Fruit fly (Drosophila melanogaster): ENCODE measurements around the gene CG7362.

CG7362 gene

dm6 chr3R:14721942-14722939 lies 32.0 kb downstream of the CG7362 start:
- TF ChIP-seq Jra (GFP tag; optimal IDR thresholded peaks at IDR 0.05) (peak; percentile 0), Dif (GFP tag; optimal IDR thresholded peaks at IDR 0.05; ENCODE audit: partially characterized antibody) (peak; percentile 36), pan (optimal IDR thresholded peaks at IDR 0.05) (no peak), h (GFP tag; optimal IDR thresholded peaks at IDR 0.05) (peak; percentile 55), dl (GFP tag; optimal IDR thresholded peaks at IDR 0.05; ENCODE audit: insufficient read depth in 1 of 2, partially characterized antibody in 2 of 2) (peak in 1 of 2 experiments; percentile 2), OdsH (GFP tag; optimal IDR thresholded peaks at IDR 0.05) (peak; percentile 48), dsf (GFP tag; optimal IDR thresholded peaks at IDR 0.05; ENCODE audit: borderline replicate concordance) (no peak), Hnf4 (GFP tag; optimal IDR thresholded peaks at IDR 0.05) (peak; percentile 56), lola (GFP tag; optimal IDR thresholded peaks at IDR 0.05) (no peak), ey (GFP tag; optimal IDR thresholded peaks at IDR 0.05) (peak; percentile 69), dmrt93B (GFP tag; optimal IDR thresholded peaks at IDR 0.05) (peak; percentile 25), Dfd (GFP tag; optimal IDR thresholded peaks at IDR 0.05) (no peak), rgr (GFP tag; optimal IDR thresholded peaks at IDR 0.05) (peak; percentile 70), HLH106 (tag; optimal IDR thresholded peaks at IDR 0.05) (peak; percentile 45), br (GFP tag; optimal IDR thresholded peaks at IDR 0.05) (peak; percentile 50), Rel (GFP tag; optimal IDR thresholded peaks at IDR 0.05) (no peak), Rel (tag; optimal IDR thresholded peaks at IDR 0.05) (peak; percentile 92), tai (GFP tag; optimal IDR thresholded peaks at IDR 0.05) (peak; percentile 45), foxo (GFP tag; optimal IDR thresholded peaks at IDR 0.05) (peak in 1 of 2 experiments; percentile 75), psq (GFP tag; optimal IDR thresholded peaks at IDR 0.05) (peak; percentile 41), Myc (optimal IDR thresholded peaks at IDR 0.05) (no peak), Sp1 (GFP tag; optimal IDR thresholded peaks at IDR 0.05) (peak; percentile 28), fru (GFP tag; optimal IDR thresholded peaks at IDR 0.05) (peak; percentile 56), woc (GFP tag; optimal IDR thresholded peaks at IDR 0.05) (no peak), sv (GFP tag; optimal IDR thresholded peaks at IDR 0.05) (peak; percentile 48)

dm6 chr3R:14720885-14721284 lies 33.4 kb downstream of the CG7362 start:
- no peak for TF ChIP-seq woc (GFP tag; optimal IDR thresholded peaks at IDR 0.05)
- TF ChIP-seq CG32264 (GFP tag; optimal IDR thresholded peaks at IDR 0.05), result no peak
- TF ChIP-seq usp (GFP tag; optimal IDR thresholded peaks at IDR 0.05), result no peak
- no peak for TF ChIP-seq Rel (GFP tag; optimal IDR thresholded peaks at IDR 0.05)
- no peak for TF ChIP-seq Rel (tag; optimal IDR thresholded peaks at IDR 0.05)
- no peak for TF ChIP-seq psq (GFP tag; optimal IDR thresholded peaks at IDR 0.05)
- no peak for TF ChIP-seq jim (GFP tag; optimal IDR thresholded peaks at IDR 0.05)
- no peak for TF ChIP-seq CG9705 (GFP tag; optimal IDR thresholded peaks at IDR 0.05)
- no peak for TF ChIP-seq Dif (GFP tag; optimal IDR thresholded peaks at IDR 0.05; ENCODE audit: partially characterized antibody)
- no peak for TF ChIP-seq ey (GFP tag; optimal IDR thresholded peaks at IDR 0.05)
- TF ChIP-seq Hnf4 (GFP tag; optimal IDR thresholded peaks at IDR 0.05), result no peak
- no peak for TF ChIP-seq rgr (GFP tag; optimal IDR thresholded peaks at IDR 0.05)
- TF ChIP-seq OdsH (GFP tag; optimal IDR thresholded peaks at IDR 0.05), result no peak
- TF ChIP-seq br (GFP tag; optimal IDR thresholded peaks at IDR 0.05), result no peak
- TF ChIP-seq dsf (GFP tag; optimal IDR thresholded peaks at IDR 0.05; ENCODE audit: borderline replicate concordance), result no peak
- no peak for TF ChIP-seq Dfd (GFP tag; optimal IDR thresholded peaks at IDR 0.05)
- TF ChIP-seq HLH106 (tag; optimal IDR thresholded peaks at IDR 0.05), result no peak
- TF ChIP-seq sage (GFP tag; optimal IDR thresholded peaks at IDR 0.05), result no peak
- TF ChIP-seq Vsx2 (GFP tag; optimal IDR thresholded peaks at IDR 0.05; ENCODE audit: partially characterized antibody), result no peak
- no peak for TF ChIP-seq lola (GFP tag; optimal IDR thresholded peaks at IDR 0.05)

dm6 chr3R:14720130-14720529 lies 34.1 kb downstream of the CG7362 start:
- no peak for TF ChIP-seq jim (GFP tag; optimal IDR thresholded peaks at IDR 0.05)
- no peak for TF ChIP-seq Myc (optimal IDR thresholded peaks at IDR 0.05)
- no peak for TF ChIP-seq Rel (GFP tag; optimal IDR thresholded peaks at IDR 0.05)
- TF ChIP-seq Rel (tag; optimal IDR thresholded peaks at IDR 0.05), result no peak
- TF ChIP-seq h (GFP tag; optimal IDR thresholded peaks at IDR 0.05), result peak; percentile 23
- TF ChIP-seq sv (GFP tag; optimal IDR thresholded peaks at IDR 0.05), result peak; percentile 6
- no peak for TF ChIP-seq OdsH (GFP tag; optimal IDR thresholded peaks at IDR 0.05)
- TF ChIP-seq Sp1 (GFP tag; optimal IDR thresholded peaks at IDR 0.05), result no peak
- no peak for TF ChIP-seq dsf (GFP tag; optimal IDR thresholded peaks at IDR 0.05; ENCODE audit: borderline replicate concordance)
- TF ChIP-seq ey (GFP tag; optimal IDR thresholded peaks at IDR 0.05), result peak; percentile 8

Data from whole organism, wandering third instar larva.